Worm (Caenorhabditis elegans) whole organism, early embryonic: ENCODE data around the gene nhr-80.

ENCODE experiments used
- B0310.2 ChIP-seq: sonication (generic microtip); optimal IDR thresholded peaks from 2 replicates; lab custom pipeline; 2016; ENCODE audit warnings: mild to moderate bottlenecking, missing genetic modification characterization, missing compliant biosample characterization
- F13C5.2 ChIP-seq: sonication (generic microtip); optimal IDR thresholded peaks from 2 replicates; lab custom pipeline; 2017; ENCODE audit warnings: mild to moderate bottlenecking, missing genetic modification characterization, inconsistent platforms, missing compliant biosample characterization
- ama-1 ChIP-seq: fragments of 150-350 bp; optimal IDR thresholded peaks from 2 replicates; lab custom pipeline; 2014
- ceh-13 ChIP-seq: fragments of 200-800 bp; sonication (Bioruptor generic); optimal IDR thresholded peaks from 2 replicates; lab custom pipeline; 2018; ENCODE audit warnings: mild to moderate bottlenecking, missing genetic modification characterization, missing compliant biosample characterization
- ceh-36 ChIP-seq: sonication (generic microtip); optimal IDR thresholded peaks from 2 replicates; lab custom pipeline; 2016; ENCODE audit warnings: missing genetic modification characterization, inconsistent platforms, missing compliant biosample characterization
- ets-7 ChIP-seq: sonication (generic microtip); optimal IDR thresholded peaks from 2 replicates; lab custom pipeline; 2016; ENCODE audit warnings: missing genotype, missing genetic modification characterization, missing compliant biosample characterization
- flt-1 ChIP-seq: fragments of 200-800 bp; sonication (Bioruptor generic); IDR thresholded peaks from 2 replicates; pipeline ENCODE4 v1.3.6; 2022; ENCODE audit warnings: missing genetic modification characterization, missing compliant biosample characterization
- hmbx-1 ChIP-seq: sonication (generic microtip); optimal IDR thresholded peaks from 2 replicates; lab custom pipeline; 2016; ENCODE audit warnings: mild to moderate bottlenecking, missing genetic modification characterization, missing compliant biosample characterization
- hmg-4 ChIP-seq: fragments of 200-800 bp; sonication (Bioruptor generic); optimal IDR thresholded peaks from 2 replicates; lab custom pipeline; 2018; ENCODE audit warnings: mild to moderate bottlenecking, missing genetic modification characterization, missing compliant biosample characterization
- scrt-1 ChIP-seq: fragments of 200-800 bp; sonication (Bioruptor generic); IDR thresholded peaks from 2 replicates; pipeline ENCODE4 v1.3.6; 2022; ENCODE audit warnings: missing genetic modification characterization, missing compliant biosample characterization
- sea-1 ChIP-seq: fragments of 200-800 bp; sonication (Bioruptor generic); conservative IDR thresholded peaks from 2 replicates; pipeline ENCODE4 v1.3.6; 2022; ENCODE audit warnings: missing genetic modification characterization, missing compliant biosample characterization
- tbx-11 ChIP-seq: fragments of 200-800 bp; sonication (Bioruptor generic); IDR thresholded peaks from 2 replicates; pipeline ENCODE4 v1.3.6; 2022; ENCODE audit warnings: missing genetic modification characterization, missing compliant biosample characterization
- tbx-37 ChIP-seq: fragments of 200-800 bp; sonication (Bioruptor generic); conservative IDR thresholded peaks from 2 replicates; pipeline ENCODE4 v1.3.6; 2022; ENCODE audit warnings: missing genetic modification reagents, missing genetic modification characterization, missing compliant biosample characterization
- tra-4 ChIP-seq: sonication (generic microtip); optimal IDR thresholded peaks from 2 replicates; lab custom pipeline; 2017; ENCODE audit warnings: missing genetic modification characterization, missing compliant biosample characterization

- TF ChIP-seq tbx-11 (GFP tag; lab: Robert Waterston, UW) (no peak), hmbx-1 (tag; lab: Kevin White, UChicago) (no peak), ama-1 (lab: Kevin White, UChicago) (no peak), ceh-36 (tag; lab: Kevin White, UChicago) (no peak), ceh-13 (GFP tag; lab: Kevin White, UChicago) (no peak), B0310.2 (tag; lab: Kevin White, UChicago) (no peak), scrt-1 (GFP tag; lab: Robert Waterston, UW) (no peak), ets-7 (tag; lab: Kevin White, UChicago) (no peak), hmg-4 (no peak), flt-1 (GFP tag; lab: Robert Waterston, UW) (no peak), tra-4 (tag; lab: Kevin White, UChicago) (no peak), F13C5.2 (tag; lab: Kevin White, UChicago) (no peak), sea-1 (no peak), tbx-37 (GFP tag; lab: Robert Waterston, UW) (no peak)
These were observed 24.8 kb upstream of the nhr-80 start for ce11 chrIII:39516-39915.
